Worm (Caenorhabditis elegans) whole organism, L2 larva: ENCODE measurements around the gene zyg-9.

Source experiments
- C34F6.9 ChIP-seq: fragments of 150-350 bp; optimal IDR thresholded peaks from 2 replicates; lab custom pipeline; 2014; ENCODE audit warnings: missing biosample characterization, missing genetic modification characterization
- F13H6.1 ChIP-seq: sonication (generic microtip); optimal IDR thresholded peaks from 2 replicates; lab custom pipeline; 2016; ENCODE audit warnings: missing genetic modification characterization, missing compliant biosample characterization
- Y55F3AM.14 ChIP-seq: fragments of 200-800 bp; sonication (Bioruptor generic); optimal IDR thresholded peaks from 2 replicates; lab custom pipeline; 2018; ENCODE audit warnings: mild to moderate bottlenecking, missing genetic modification characterization, missing compliant biosample characterization
- ZK546.5 ChIP-seq: sonication (generic microtip); optimal IDR thresholded peaks from 2 replicates; lab custom pipeline; 2017; ENCODE audit warnings: missing biosample characterization, missing genetic modification characterization
- aly-2 ChIP-seq: fragments of 150-350 bp; optimal IDR thresholded peaks from 2 replicates; lab custom pipeline; 2014; ENCODE audit warnings: missing biosample characterization, missing genetic modification characterization
- ama-1 ChIP-seq: fragments of 150-350 bp; optimal IDR thresholded peaks from 2 replicates; lab custom pipeline; 2018; ENCODE audit warnings: inconsistent platforms
- blmp-1 ChIP-seq: sonication (generic microtip); optimal IDR thresholded peaks from 2 replicates; lab custom pipeline; 2017; ENCODE audit warnings: missing genetic modification characterization, mild to moderate bottlenecking, missing compliant biosample characterization, antibody characterized with exemption, moderate library complexity; ENCODE audit not compliant: insufficient read depth
- crh-2 ChIP-seq: sonication (generic microtip); optimal IDR thresholded peaks from 2 replicates; lab custom pipeline; 2017; ENCODE audit warnings: missing biosample characterization, missing genetic modification characterization
- dmd-4 ChIP-seq: sonication (generic microtip); optimal IDR thresholded peaks from 2 replicates; lab custom pipeline; 2017; ENCODE audit warnings: missing biosample characterization, missing genetic modification characterization
- egl-27 ChIP-seq: sonication (generic microtip); optimal IDR thresholded peaks from 3 replicates; lab custom pipeline; 2017; ENCODE audit warnings: missing biosample characterization, missing genetic modification reagents, missing genetic modification characterization
- elt-1 ChIP-seq: fragments of 150-350 bp; optimal IDR thresholded peaks from 2 replicates; lab custom pipeline; 2014; ENCODE audit warnings: missing biosample characterization, missing genetic modification characterization
- elt-3 ChIP-seq: sonication (generic microtip); optimal IDR thresholded peaks from 2 replicates; lab custom pipeline; 2017; ENCODE audit warnings: missing biosample characterization, missing genetic modification characterization
- fos-1 ChIP-seq: fragments of 150-350 bp; optimal IDR thresholded peaks from 2 replicates; lab custom pipeline; 2014; ENCODE audit warnings: missing biosample characterization, missing genetic modification characterization
- gmeb-1 ChIP-seq: fragments of 150-350 bp; optimal IDR thresholded peaks from 2 replicates; lab custom pipeline; 2014; ENCODE audit warnings: missing biosample characterization, missing genetic modification characterization
- lsy-2 ChIP-seq, 2 experiments: fragments of 150-350 bp in 1 of 2; sonication (generic microtip) in 1 of 2; optimal IDR thresholded peaks; 2 replicates each; lab custom pipeline; 2014 to 2017; ENCODE audit warnings: missing biosample characterization in 2 of 2, missing genetic modification characterization in 2 of 2
- mdl-1 ChIP-seq, 2 experiments: fragments of 150-350 bp in 1 of 2; sonication (generic microtip) in 1 of 2; optimal IDR thresholded peaks; 2 replicates each; lab custom pipeline; 2017; ENCODE audit warnings: missing biosample characterization in 2 of 2, missing genetic modification characterization in 2 of 2
- nhr-11 ChIP-seq: fragments of 150-350 bp; optimal IDR thresholded peaks from 2 replicates; lab custom pipeline; 2014; ENCODE audit warnings: missing biosample characterization, missing genetic modification characterization
- nhr-12 ChIP-seq: fragments of 150-350 bp; optimal IDR thresholded peaks from 2 replicates; lab custom pipeline; 2014; ENCODE audit warnings: missing biosample characterization, missing genetic modification characterization
- nhr-129 ChIP-seq: fragments of 150-350 bp; optimal IDR thresholded peaks from 2 replicates; lab custom pipeline; 2014; ENCODE audit warnings: missing biosample characterization, missing genetic modification characterization
- nhr-21 ChIP-seq: fragments of 150-350 bp; optimal IDR thresholded peaks from 2 replicates; lab custom pipeline; 2014; ENCODE audit warnings: missing biosample characterization, missing genetic modification characterization
- nhr-23 ChIP-seq: fragments of 150-350 bp; optimal IDR thresholded peaks from 2 replicates; lab custom pipeline; 2014; ENCODE audit warnings: missing biosample characterization, missing genetic modification reagents, missing genetic modification characterization
- nhr-25 ChIP-seq: fragments of 150-350 bp; sonication (generic microtip); optimal IDR thresholded peaks from 3 replicates; lab custom pipeline; 2014; ENCODE audit warnings: missing biosample characterization, missing genetic modification characterization
- nhr-6 ChIP-seq: fragments of 150-350 bp; optimal IDR thresholded peaks from 2 replicates; lab custom pipeline; 2014; ENCODE audit warnings: missing biosample characterization, missing genetic modification characterization
- peb-1 ChIP-seq: fragments of 150-350 bp; optimal IDR thresholded peaks from 2 replicates; lab custom pipeline; 2014; ENCODE audit warnings: missing biosample characterization, missing genetic modification characterization
- sem-4 ChIP-seq: fragments of 150-350 bp; optimal IDR thresholded peaks from 2 replicates; lab custom pipeline; 2014; ENCODE audit warnings: missing biosample characterization, missing genetic modification reagents, missing genetic modification characterization
- skn-1 ChIP-seq: sonication (generic microtip); optimal IDR thresholded peaks from 2 replicates; lab custom pipeline; 2017; ENCODE audit warnings: missing biosample characterization, missing genetic modification characterization
- sma-3 ChIP-seq: sonication (generic microtip); optimal IDR thresholded peaks from 2 replicates; lab custom pipeline; 2016; ENCODE audit warnings: missing genetic modification reagents, missing genetic modification characterization, missing compliant biosample characterization
- sma-9 ChIP-seq, 2 experiments: fragments of 150-350 bp in 1 of 2; sonication (generic microtip) in 1 of 2; optimal IDR thresholded peaks; 2 replicates each; lab custom pipeline; 2014 to 2016; ENCODE audit warnings: missing genetic modification characterization in 2 of 2, mild to moderate bottlenecking in 1 of 2, missing biosample characterization in 1 of 2, missing compliant biosample characterization in 1 of 2, missing genetic modification reagents in 1 of 2, moderate library complexity in 1 of 2
- snpc-4 ChIP-seq: fragments of 150-350 bp; optimal IDR thresholded peaks from 2 replicates; lab custom pipeline; 2014; ENCODE audit warnings: missing biosample characterization, missing genetic modification characterization
- unc-55 ChIP-seq: fragments of 150-350 bp; sonication (generic microtip); optimal IDR thresholded peaks from 3 replicates; lab custom pipeline; 2014; ENCODE audit warnings: missing biosample characterization, missing genetic modification reagents, missing genetic modification characterization
- unc-62 ChIP-seq: fragments of 150-350 bp; optimal IDR thresholded peaks from 2 replicates; lab custom pipeline; 2014; ENCODE audit warnings: missing biosample characterization, missing genetic modification reagents, missing genetic modification characterization
- zag-1 ChIP-seq: fragments of 150-350 bp; optimal IDR thresholded peaks from 2 replicates; lab custom pipeline; 2014; ENCODE audit warnings: missing biosample characterization, missing genetic modification characterization
- ztf-11 ChIP-seq: sonication (generic microtip); optimal IDR thresholded peaks from 2 replicates; lab custom pipeline; 2017; ENCODE audit warnings: missing biosample characterization, missing genetic modification characterization
- ztf-4 ChIP-seq: fragments of 150-350 bp; optimal IDR thresholded peaks from 2 replicates; lab custom pipeline; 2014; ENCODE audit warnings: missing biosample characterization, missing genetic modification characterization

The zyg-9 gene

ce11 chrII:8483124-8483792 lies 25.6 kb downstream of the zyg-9 start (continued):
- TF ChIP-seq nhr-12, result no peak
- no peak for TF ChIP-seq elt-1 (tag; lab: Kevin White, UChicago)
- TF ChIP-seq ZK546.5 (tag; lab: Kevin White, UChicago), result no peak
- TF ChIP-seq unc-62 (GFP tag; lab: Kevin White, UChicago), result no peak

- TF ChIP-seq zag-1 (tag; lab: Kevin White, UChicago) (peak; percentile 0), skn-1 (tag; lab: Kevin White, UChicago) (peak; percentile 83), nhr-25 (tag; lab: Kevin White, UChicago) (no peak), ama-1 (lab: Kevin White, UChicago) (peak; percentile 39), peb-1 (tag; lab: Kevin White, UChicago) (no peak), egl-27 (no peak), nhr-6 (tag; lab: Kevin White, UChicago) (no peak), Y55F3AM.14 (no peak), mdl-1 (tag; optimal IDR thresholded peaks at IDR 0.05; lab: Kevin White, UChicago) (peak in 1 of 2 experiments; percentile 17), fos-1 (tag; lab: Kevin White, UChicago) (peak; percentile 13), sem-4 (tag; lab: Kevin White, UChicago) (peak; percentile 52), sma-9 (GFP tag; optimal IDR thresholded peaks at IDR 0.05; lab: Kevin White, UChicago) (peak; percentile 77), sma-9 (tag; optimal IDR thresholded peaks at IDR 0.05; lab: Kevin White, UChicago) (no peak), dmd-4 (tag; lab: Kevin White, UChicago) (no peak), snpc-4 (tag; lab: Kevin White, UChicago) (no peak), nhr-129 (tag; lab: Kevin White, UChicago) (peak; percentile 54)
Measured at ce11 chrII:8483793-8484186, 26.2 kb downstream of the zyg-9 start, which contains the start of gene taap-1. Gene taap-1 (minus strand): TSS chrII:8483871.

ce11 chrII:8484546-8484945 lies 26.9 kb downstream of the zyg-9 start:
- TF ChIP-seq crh-2 (tag; lab: Kevin White, UChicago) (peak; percentile 78), F13H6.1 (tag; lab: Kevin White, UChicago) (peak; percentile 56), elt-3 (no peak), nhr-12 (no peak), egl-27 (peak; percentile 13), dmd-4 (tag; lab: Kevin White, UChicago) (no peak), nhr-23 (tag; lab: Kevin White, UChicago) (no peak), fos-1 (tag; lab: Kevin White, UChicago) (peak; percentile 71), sma-3 (GFP tag; lab: Kevin White, UChicago) (no peak), nhr-21 (tag; lab: Kevin White, UChicago) (no peak), lsy-2 (tag; optimal IDR thresholded peaks at IDR 0.05; lab: Kevin White, UChicago) (peak in 1 of 2 experiments; percentile 26), ama-1 (lab: Kevin White, UChicago) (peak; percentile 8), nhr-129 (tag; lab: Kevin White, UChicago) (peak; percentile 63), gmeb-1 (peak; percentile 30), C34F6.9 (tag; lab: Kevin White, UChicago) (peak; percentile 33), unc-55 (GFP tag; lab: Kevin White, UChicago) (peak; percentile 4), ztf-11 (no peak), sma-9 (GFP tag; optimal IDR thresholded peaks at IDR 0.05; lab: Kevin White, UChicago) (peak; percentile 68), sma-9 (tag; optimal IDR thresholded peaks at IDR 0.05; lab: Kevin White, UChicago) (no peak), nhr-11 (tag; lab: Kevin White, UChicago) (no peak)

- peak; percentile 24 for TF ChIP-seq nhr-6 (tag; lab: Kevin White, UChicago)
- peak in 1 of 2 experiments; percentile 3 for TF ChIP-seq lsy-2 (tag; optimal IDR thresholded peaks at IDR 0.05; lab: Kevin White, UChicago)
- TF ChIP-seq sma-9 (GFP tag; optimal IDR thresholded peaks at IDR 0.05; lab: Kevin White, UChicago), result peak; percentile 89
- TF ChIP-seq sma-9 (tag; optimal IDR thresholded peaks at IDR 0.05; lab: Kevin White, UChicago), result no peak
- TF ChIP-seq nhr-129 (tag; lab: Kevin White, UChicago), result peak; percentile 93
- peak; percentile 80 for TF ChIP-seq nhr-21 (tag; lab: Kevin White, UChicago)
- TF ChIP-seq F13H6.1 (tag; lab: Kevin White, UChicago), result peak; percentile 19
- peak; percentile 48 for TF ChIP-seq gmeb-1
- TF ChIP-seq dmd-4 (tag; lab: Kevin White, UChicago), result no peak
- peak; percentile 92 for TF ChIP-seq nhr-25 (tag; lab: Kevin White, UChicago)
- peak; percentile 86 for TF ChIP-seq crh-2 (tag; lab: Kevin White, UChicago)
- TF ChIP-seq blmp-1 (tag; lab: Kevin White, UChicago), result peak; percentile 57
- no peak for TF ChIP-seq ztf-4 (tag; lab: Kevin White, UChicago)
- no peak for TF ChIP-seq aly-2
- TF ChIP-seq sma-3 (GFP tag; lab: Kevin White, UChicago), result peak; percentile 64
- peak; percentile 73 for TF ChIP-seq fos-1 (tag; lab: Kevin White, UChicago)
Measured at ce11 chrII:8485603-8486002, 28.0 kb downstream of the zyg-9 start, which contains the start of gene gbh-2. Gene gbh-2 (plus strand): TSS chrII:8485879.
